Fruit fly (Drosophila melanogaster): ENCODE data around the gene Zw10.

Zw10 gene

dm6 chrX:2619651-2620050, 15.7 kb downstream of the Zw10 start, which contains the start of the genes Tsp3A and Seipin (continued):
- TF ChIP-seq Jarid2 (GFP tag; optimal IDR thresholded peaks at IDR 0.05) (no peak), chif (GFP tag; optimal IDR thresholded peaks at IDR 0.05) (peak; percentile 45 to 61), CG9932 (GFP tag; IDR thresholded peaks at IDR 0.05) (peak; percentile 81), CG2129 (GFP tag; IDR thresholded peaks at IDR 0.05; ENCODE audit: partially characterized antibody) (no peak), TFAM (GFP tag; optimal IDR thresholded peaks at IDR 0.05) (peak; percentile 9), CG3163 (GFP tag; optimal IDR thresholded peaks at IDR 0.05) (peak; percentile 54), CG10565 (GFP tag; optimal IDR thresholded peaks at IDR 0.05) (no peak), org-1 (GFP tag; optimal IDR thresholded peaks at IDR 0.05) (peak; percentile 83), Dip3 (GFP tag; optimal IDR thresholded peaks at IDR 0.05) (peak; percentile 87), Dip2 (GFP tag; IDR thresholded peaks at IDR 0.05) (no peak), CG3726 (GFP tag; IDR thresholded peaks at IDR 0.05) (peak; percentile 74; the same call in 2 of the 3 replicates), Hsf (GFP tag; optimal IDR thresholded peaks at IDR 0.05) (peak; percentile 79), bbx (GFP tag; IDR thresholded peaks at IDR 0.05; ENCODE audit: partially characterized antibody) (peak; percentile 70), CG12155 (GFP tag; optimal IDR thresholded peaks at IDR 0.05) (peak; percentile 74), CG3995 (GFP tag; optimal IDR thresholded peaks at IDR 0.05) (peak; percentile 71), tgo (GFP tag; IDR thresholded peaks at IDR 0.05) (peak; percentile 85), Mrtf (GFP tag; IDR thresholded peaks at IDR 0.05) (peak; percentile 87), Awh (GFP tag; IDR thresholded peaks at IDR 0.05) (peak; percentile 87), CG6689 (GFP tag; IDR thresholded peaks at IDR 0.05) (peak; percentile 87), CG7839 (tag; optimal IDR thresholded peaks at IDR 0.05) (no peak), CG11560 (tag; IDR thresholded peaks at IDR 0.05) (peak; percentile 65; the same call in 2 of the 3 replicates), repo (GFP tag; optimal IDR thresholded peaks at IDR 0.05) (peak; percentile 63), CG3847 (GFP tag; IDR thresholded peaks at IDR 0.05) (peak; percentile 78), wor (GFP tag; IDR thresholded peaks at IDR 0.05) (peak; percentile 53), lbe (GFP tag; optimal IDR thresholded peaks at IDR 0.05) (no peak), CG12071 (GFP tag; optimal IDR thresholded peaks at IDR 0.05) (peak; percentile 91), Mes4 (GFP tag; optimal IDR thresholded peaks at IDR 0.05) (peak; percentile 74), lov (optimal IDR thresholded peaks at IDR 0.05) (no peak), lov (GFP tag; IDR thresholded peaks at IDR 0.05) (peak; percentile 79; the same call in 1 of the 3 replicates), ttk (GFP tag; IDR thresholded peaks at IDR 0.05) (peak; percentile 85), maf-S (GFP tag; optimal IDR thresholded peaks at IDR 0.05) (peak; percentile 69), CG17612 (GFP tag; IDR thresholded peaks at IDR 0.05) (peak; percentile 73), vnd (GFP tag; IDR thresholded peaks at IDR 0.05; ENCODE audit: partially characterized antibody) (no peak), gro (GFP tag; optimal IDR thresholded peaks at IDR 0.05) (peak; percentile 92), Myb (GFP tag; optimal IDR thresholded peaks at IDR 0.05) (peak; percentile 77), CG4328 (GFP tag; optimal IDR thresholded peaks at IDR 0.05) (peak; percentile 60), stwl (tag; optimal IDR thresholded peaks at IDR 0.05) (peak; percentile 28), CG13296 (GFP tag; optimal IDR thresholded peaks at IDR 0.05) (peak; percentile 89), bab2 (GFP tag; optimal IDR thresholded peaks at IDR 0.05) (peak; percentile 77), insv (GFP tag; optimal IDR thresholded peaks at IDR 0.05) (no peak), CG10209 (GFP tag; optimal IDR thresholded peaks at IDR 0.05) (peak; percentile 80), CG9876 (GFP tag; optimal IDR thresholded peaks at IDR 0.05) (peak; percentile 68), MESR4 (GFP tag; optimal IDR thresholded peaks at IDR 0.05) (peak; percentile 51), Side (GFP tag; optimal IDR thresholded peaks at IDR 0.05) (peak; percentile 77), sna (GFP tag; IDR thresholded peaks at IDR 0.05; ENCODE audit: partially characterized antibody) (peak; percentile 44), CG5245 (GFP tag; optimal IDR thresholded peaks at IDR 0.05) (peak; percentile 46), CG1602 (GFP tag; optimal IDR thresholded peaks at IDR 0.05) (peak; percentile 65), CG12219 (GFP tag; optimal IDR thresholded peaks at IDR 0.05) (peak; percentile 83), sens (GFP tag) (peak; percentile 89)
